Worm (Caenorhabditis elegans) whole organism, L4/young adult: ENCODE data around the gene C06H2.2.

ENCODE experiments used
- W03F9.2 ChIP-seq: fragments of 150-350 bp; optimal IDR thresholded peaks from 2 replicates; lab custom pipeline; 2014; ENCODE audit warnings: missing biosample characterization, missing genetic modification characterization
- dao-5 ChIP-seq: sonication (generic microtip); optimal IDR thresholded peaks from 2 replicates; lab custom pipeline; 2016; ENCODE audit warnings: missing genotype, missing genetic modification characterization, moderate library complexity, missing compliant biosample characterization
- him-1 ChIP-seq: sonication (generic microtip); optimal IDR thresholded peaks from 2 replicates; lab custom pipeline; 2016; ENCODE audit warnings: missing genotype, missing genetic modification reagents, missing genetic modification characterization, missing compliant biosample characterization

- TF ChIP-seq him-1 (tag; lab: Kevin White, UChicago) (no peak), dao-5 (tag; lab: Kevin White, UChicago) (no peak), W03F9.2 (no peak)
Observed at ce11 chrV:11082964-11083363, 42.1 kb upstream of the C06H2.2 start.
